2 worm cellular contexts compared by ENCODE assay signal in the genomic region with DNA sequence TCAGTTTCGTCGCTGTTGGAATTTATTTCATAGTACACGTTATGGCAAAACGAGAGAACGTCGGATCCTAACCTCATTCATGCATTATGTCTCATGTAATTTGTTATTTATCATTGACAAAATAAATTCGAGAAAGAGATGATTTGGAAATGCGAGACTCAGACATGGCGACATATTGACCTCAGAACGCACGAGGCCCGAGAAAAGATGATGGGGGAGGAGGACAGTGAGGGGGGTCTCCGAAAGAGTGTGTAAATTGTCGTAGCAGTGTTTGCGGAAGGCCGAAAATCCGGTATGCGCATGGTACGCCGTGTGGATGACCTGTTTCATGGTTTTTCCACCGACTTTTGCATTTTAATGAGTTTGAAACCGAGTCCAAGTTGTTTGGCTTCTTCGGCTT.
A peak's percentile ranks its signal among the peaks of the same experiment; 100 is the strongest.
TF ChIP-seq lines count a peak whose summit lies in the region.

No protein-coding gene starts in this region.

TF ChIP-seq in whole organism, L1 larva, 84 proteins besides CTCF, POLR2A, EP300 and RAD21 (continued from another document):
- TF ChIP-seq snu-23 (GFP tag; optimal IDR thresholded peaks at IDR 0.05; lab: Kevin White, UChicago): peak; percentile 70
- TF ChIP-seq C04F5.9 (tag; optimal IDR thresholded peaks at IDR 0.05; lab: Kevin White, UChicago): no peak
- no peak for TF ChIP-seq fos-1 (tag; optimal IDR thresholded peaks at IDR 0.05; lab: Kevin White, UChicago)
- no peak for TF ChIP-seq ama-1 (optimal IDR thresholded peaks at IDR 0.05; lab: Kevin White, UChicago)
- no peak for TF ChIP-seq ceh-90 (tag; optimal IDR thresholded peaks at IDR 0.05; lab: Kevin White, UChicago)
- TF ChIP-seq sox-4 (tag; optimal IDR thresholded peaks at IDR 0.05; lab: Kevin White, UChicago): no peak
- TF ChIP-seq fkh-4 (tag; optimal IDR thresholded peaks at IDR 0.05; lab: Kevin White, UChicago; ENCODE audit: borderline replicate concordance): no peak
- TF ChIP-seq zip-4 (GFP tag; optimal IDR thresholded peaks at IDR 0.05; lab: Kevin White, UChicago): no peak
- peak in 1 of 6 experiments; percentile 65 for TF ChIP-seq elt-3 (tag; optimal IDR thresholded peaks at IDR 0.05; lab: Kevin White, UChicago)
- no peak for TF ChIP-seq unc-62 (GFP tag; optimal IDR thresholded peaks at IDR 0.05; lab: Kevin White, UChicago)
- TF ChIP-seq mdl-1 (tag; optimal IDR thresholded peaks at IDR 0.05; lab: Kevin White, UChicago): peak in 1 of 2 experiments; percentile 89
- peak; percentile 68 for TF ChIP-seq nhr-71 (tag; optimal IDR thresholded peaks at IDR 0.05; lab: Kevin White, UChicago)
- no peak for TF ChIP-seq Y116A8C.19 (tag; optimal IDR thresholded peaks at IDR 0.05; lab: Kevin White, UChicago; ENCODE audit: borderline replicate concordance)
- TF ChIP-seq dpl-1 (GFP tag; optimal IDR thresholded peaks at IDR 0.05; lab: Kevin White, UChicago): peak; percentile 2 to 26 (median 8)
- no peak for TF ChIP-seq egl-27 (tag; optimal IDR thresholded peaks at IDR 0.05; lab: Kevin White, UChicago)
- TF ChIP-seq nhr-12 (tag; optimal IDR thresholded peaks at IDR 0.05; lab: Kevin White, UChicago): no peak
- peak; percentile 34 to 64 for TF ChIP-seq lsy-2 (tag; optimal IDR thresholded peaks at IDR 0.05; lab: Kevin White, UChicago)
- TF ChIP-seq fkh-8 (tag; optimal IDR thresholded peaks at IDR 0.05; lab: Kevin White, UChicago): peak; percentile 21
- TF ChIP-seq nhr-19 (GFP tag; conservative IDR thresholded peaks at IDR 0.05; lab: Robert Waterston, UW): peak; percentile 56
- no peak for TF ChIP-seq aly-2 (tag; optimal IDR thresholded peaks at IDR 0.05; lab: Kevin White, UChicago)
- no peak for TF ChIP-seq pqm-1 (tag; optimal IDR thresholded peaks at IDR 0.05; lab: Kevin White, UChicago)
- TF ChIP-seq nhr-85 (tag; lab: Kevin White, UChicago): peak; percentile 85
- no peak for TF ChIP-seq ces-1 (GFP tag; optimal IDR thresholded peaks at IDR 0.05; lab: Kevin White, UChicago)
- peak; percentile 65 for TF ChIP-seq nhr-47 (tag; optimal IDR thresholded peaks at IDR 0.05; lab: Kevin White, UChicago)
- TF ChIP-seq unc-98 (GFP tag; IDR thresholded peaks at IDR 0.05; lab: Robert Waterston, UW): no peak
- peak; percentile 88 for TF ChIP-seq lin-14 (GFP tag; optimal IDR thresholded peaks at IDR 0.05; lab: Kevin White, UChicago)
- TF ChIP-seq ztf-11 (tag; optimal IDR thresholded peaks at IDR 0.05; lab: Kevin White, UChicago): no peak
- no peak for TF ChIP-seq jun-1 (tag; optimal IDR thresholded peaks at IDR 0.05; lab: Kevin White, UChicago)
- TF ChIP-seq lin-13 (GFP tag; optimal IDR thresholded peaks at IDR 0.05; lab: Kevin White, UChicago): peak; percentile 13
- peak; percentile 46 for TF ChIP-seq tbx-2 (tag; optimal IDR thresholded peaks at IDR 0.05; lab: Kevin White, UChicago)
- no peak for TF ChIP-seq efl-3 (GFP tag; optimal IDR thresholded peaks at IDR 0.05; lab: Kevin White, UChicago)
- TF ChIP-seq hpl-2 (GFP tag; optimal IDR thresholded peaks at IDR 0.05; lab: Kevin White, UChicago): no peak
- TF ChIP-seq snpc-4 (tag; optimal IDR thresholded peaks at IDR 0.05; lab: Kevin White, UChicago): peak; percentile 33
- TF ChIP-seq mep-1 (tag; optimal IDR thresholded peaks at IDR 0.05; lab: Kevin White, UChicago): peak; percentile 64
- peak; percentile 11 to 37 for TF ChIP-seq efl-1 (optimal IDR thresholded peaks at IDR 0.05; lab: Kevin White, UChicago)
- TF ChIP-seq efl-1 (GFP tag; optimal IDR thresholded peaks at IDR 0.05 in 1 of 2; lab: Kevin White, UChicago): peak in 1 of 2 experiments; percentile 9
- TF ChIP-seq xbp-1 (tag; optimal IDR thresholded peaks at IDR 0.05; lab: Kevin White, UChicago): peak; percentile 66
- TF ChIP-seq lin-39 (tag; optimal IDR thresholded peaks at IDR 0.05; lab: Kevin White, UChicago): peak; percentile 30
- TF ChIP-seq aha-1 (tag; optimal IDR thresholded peaks at IDR 0.05; lab: Kevin White, UChicago): no peak
- no peak for TF ChIP-seq unc-30 (tag; optimal IDR thresholded peaks at IDR 0.05; lab: Kevin White, UChicago)
- no peak for TF ChIP-seq nhr-77 (tag; optimal IDR thresholded peaks at IDR 0.05; lab: Kevin White, UChicago)
- no peak for TF ChIP-seq nhr-28 (tag; optimal IDR thresholded peaks at IDR 0.05; lab: Kevin White, UChicago)
- TF ChIP-seq ztf-4 (tag; optimal IDR thresholded peaks at IDR 0.05; lab: Kevin White, UChicago): no peak
- TF ChIP-seq hlh-4 (tag; optimal IDR thresholded peaks at IDR 0.05; lab: Kevin White, UChicago): no peak
- no peak for TF ChIP-seq elt-2 (tag; optimal IDR thresholded peaks at IDR 0.05; lab: Kevin White, UChicago)
- TF ChIP-seq mef-2 (tag; optimal IDR thresholded peaks at IDR 0.05; lab: Kevin White, UChicago): no peak
- no peak for TF ChIP-seq nhr-11 (tag; optimal IDR thresholded peaks at IDR 0.05; lab: Kevin White, UChicago)
- 0 out of 2 replicates have a peak, but pooled peaks have one; percentile 37 for TF ChIP-seq grh-1 (GFP tag; IDR thresholded peaks at IDR 0.05; lab: Robert Waterston, UW)
- no peak for TF ChIP-seq nhr-90 (tag; optimal IDR thresholded peaks at IDR 0.05; lab: Kevin White, UChicago; ENCODE audit: poor library complexity)
- TF ChIP-seq sup-37 (GFP tag; optimal IDR thresholded peaks at IDR 0.05; lab: Kevin White, UChicago): no peak
TF ChIP-seq in whole organism, L1 larva: peak in this region for 35.

TF ChIP-seq in whole organism, L4 larva, 104 proteins besides CTCF, POLR2A, EP300 and RAD21 (continued from another document):
- TF ChIP-seq nhr-28 (tag; optimal IDR thresholded peaks at IDR 0.05; lab: Kevin White, UChicago) (no peak), ceh-82 (tag; optimal IDR thresholded peaks at IDR 0.05; lab: Kevin White, UChicago) (no peak), rbr-2 (tag; optimal IDR thresholded peaks at IDR 0.05; lab: Kevin White, UChicago) (peak; percentile 10), spr-1 (tag; optimal IDR thresholded peaks at IDR 0.05; lab: Kevin White, UChicago) (no peak), Y48G9A.11 (GFP tag; IDR thresholded peaks at IDR 0.05; lab: Robert Waterston, UW) (no peak), hif-1 (tag; optimal IDR thresholded peaks at IDR 0.05; lab: Kevin White, UChicago) (no peak), jun-1 (tag; optimal IDR thresholded peaks at IDR 0.05; lab: Kevin White, UChicago) (no peak), T20F7.1 (GFP tag; optimal IDR thresholded peaks at IDR 0.05; lab: Kevin White, UChicago) (no peak), snpc-1.2 (GFP tag; IDR thresholded peaks at IDR 0.05; lab: Robert Waterston, UW) (no peak), pqm-1 (tag; optimal IDR thresholded peaks at IDR 0.05; lab: Kevin White, UChicago) (no peak), ztf-11 (tag; optimal IDR thresholded peaks at IDR 0.05; lab: Kevin White, UChicago) (no peak), nhr-10 (tag; optimal IDR thresholded peaks at IDR 0.05; lab: Kevin White, UChicago) (no peak), T26A8.4 (GFP tag; IDR thresholded peaks at IDR 0.05; lab: Robert Waterston, UW) (no peak), tag-97 (GFP tag; IDR thresholded peaks at IDR 0.05; lab: Robert Waterston, UW) (no peak), lin-38 (GFP tag; IDR thresholded peaks at IDR 0.05; lab: Robert Waterston, UW) (no peak), lin-29 (GFP tag; IDR thresholded peaks at IDR 0.05; lab: Robert Waterston, UW) (no peak), ceh-44 (GFP tag; IDR thresholded peaks at IDR 0.05; lab: Robert Waterston, UW) (no peak), nhr-48 (tag; optimal IDR thresholded peaks at IDR 0.05; lab: Kevin White, UChicago) (no peak), snpc-4 (tag; optimal IDR thresholded peaks at IDR 0.05; lab: Kevin White, UChicago) (no peak), ctbp-1 (GFP tag; IDR thresholded peaks at IDR 0.05; lab: Robert Waterston, UW) (no peak), nhr-11 (tag; optimal IDR thresholded peaks at IDR 0.05; lab: Kevin White, UChicago) (peak; percentile 6), F37D6.2 (tag; optimal IDR thresholded peaks at IDR 0.05; lab: Kevin White, UChicago) (no peak), ama-1 (optimal IDR thresholded peaks at IDR 0.05; lab: Kevin White, UChicago) (no peak), lin-1 (GFP tag; IDR thresholded peaks at IDR 0.05; lab: Robert Waterston, UW) (no peak)
